Worm (Caenorhabditis elegans): ENCODE results near the gene ZK1073.1.

ce11 chrX:16076470-16076869 lies 52.2 kb downstream of the ZK1073.1 start, which contains the start of gene C30F2.4:
- TF ChIP-seq elt-2 (tag; optimal IDR thresholded peaks at IDR 0.05) (no peak), nhr-77 (tag; optimal IDR thresholded peaks at IDR 0.05) (no peak), ceh-82 (tag; optimal IDR thresholded peaks at IDR 0.05) (no peak), aly-2 (tag; optimal IDR thresholded peaks at IDR 0.05) (no peak), lin-15B (tag; optimal IDR thresholded peaks at IDR 0.05) (no peak), mep-1 (tag; optimal IDR thresholded peaks at IDR 0.05) (no peak)

Data from whole organism, L1 larva.